Fruit fly (Drosophila melanogaster) whole organism, pupa: Measurements from ENCODE around the gene Dad1.

Experiments used
- CG10348 ChIP-seq: fragments of 200-800 bp; sonication (Bioruptor generic); IDR thresholded peaks from 2 replicates; pipeline ENCODE4 v1.3.6; 2022; ENCODE audit warnings: missing biosample characterization, missing genetic modification characterization
- CG12605 ChIP-seq: fragments of 200-800 bp; sonication (Bioruptor generic); IDR thresholded peaks from 2 replicates; pipeline ENCODE4 v1.3.6; 2022; ENCODE audit warnings: missing biosample characterization, missing genetic modification characterization
- CG13204 ChIP-seq: fragments of 200-800 bp; sonication (Bioruptor generic); optimal IDR thresholded peaks from 2 replicates; lab custom pipeline; 2018; ENCODE audit warnings: missing biosample characterization, mild to moderate bottlenecking, missing genetic modification characterization, moderate library complexity
- CG14655 ChIP-seq: fragments of 200-800 bp; sonication (Bioruptor generic); optimal IDR thresholded peaks from 3 replicates; lab custom pipeline; 2017; ENCODE audit warnings: mild to moderate bottlenecking, missing biosample characterization, missing genetic modification reagents, missing genetic modification characterization
- CG15710 ChIP-seq: fragments of 200-800 bp; sonication (Bioruptor generic); optimal IDR thresholded peaks from 2 replicates; lab custom pipeline; 2018; ENCODE audit warnings: missing biosample characterization, mild to moderate bottlenecking, missing genetic modification characterization, moderate library complexity
- CG17806 ChIP-seq: fragments of 200-800 bp; sonication (Bioruptor generic); optimal IDR thresholded peaks from 2 replicates; lab custom pipeline; 2018; ENCODE audit warnings: missing biosample characterization, mild to moderate bottlenecking, missing genetic modification characterization, moderate library complexity
- CG32121 ChIP-seq: fragments of 200-800 bp; sonication (Bioruptor generic); IDR thresholded peaks from 2 replicates; pipeline ENCODE4 v1.3.6; 2022; ENCODE audit warnings: missing biosample characterization, missing genetic modification characterization
- CG34367 ChIP-seq: fragments of 200-800 bp; sonication (Bioruptor generic); optimal IDR thresholded peaks from 2 replicates; lab custom pipeline; 2018; ENCODE audit warnings: missing biosample characterization, mild to moderate bottlenecking, missing genetic modification characterization
- CG4496 ChIP-seq: fragments of 200-800 bp; sonication (Bioruptor generic); IDR thresholded peaks from 3 replicates; pipeline ENCODE4 v1.3.6; 2022; ENCODE audit warnings: missing biosample characterization, missing genetic modification characterization
- CG8159 ChIP-seq: fragments of 200-800 bp; sonication (Bioruptor generic); optimal IDR thresholded peaks from 3 replicates; lab custom pipeline; 2018; ENCODE audit warnings: missing biosample characterization, mild to moderate bottlenecking, missing genetic modification characterization, moderate library complexity
- CG8301 ChIP-seq: fragments of 200-800 bp; sonication (Bioruptor generic); optimal IDR thresholded peaks from 2 replicates; lab custom pipeline; 2018; ENCODE audit warnings: missing biosample characterization, mild to moderate bottlenecking, missing genetic modification characterization
- CG9948 ChIP-seq: fragments of 200-800 bp; sonication (Bioruptor generic); optimal IDR thresholded peaks from 2 replicates; lab custom pipeline; 2018; ENCODE audit warnings: missing biosample characterization, mild to moderate bottlenecking, missing genetic modification characterization, moderate library complexity
- D1 ChIP-seq: fragments of 200-800 bp; sonication (Bioruptor generic); optimal IDR thresholded peaks from 2 replicates; lab custom pipeline; 2018; ENCODE audit warnings: missing biosample characterization, mild to moderate bottlenecking, missing genetic modification characterization, moderate library complexity
- EcR ChIP-seq: fragments of 200-800 bp; sonication (Bioruptor generic); optimal IDR thresholded peaks from 3 replicates; lab custom pipeline; 2019; ENCODE audit warnings: missing biosample characterization, missing genetic modification characterization, mild to moderate bottlenecking, moderate library complexity, missing genetic modification reagents
- Ets98B ChIP-seq: fragments of 200-800 bp; sonication (Bioruptor generic); IDR thresholded peaks from 2 replicates; pipeline ENCODE4 v1.3.6; 2022; ENCODE audit warnings: missing biosample characterization, missing genetic modification characterization
- Pif1A ChIP-seq: fragments of 200-800 bp; sonication (Bioruptor generic); optimal IDR thresholded peaks from 3 replicates; lab custom pipeline; 2016; ENCODE audit warnings: missing biosample characterization, missing genetic modification characterization
- Pif1B ChIP-seq: fragments of 200-800 bp; sonication (Bioruptor generic); optimal IDR thresholded peaks from 3 replicates; lab custom pipeline; 2016; ENCODE audit warnings: missing biosample characterization, missing genetic modification characterization
- Snoo ChIP-seq: fragments of 200-800 bp; sonication (Bioruptor generic); optimal IDR thresholded peaks from 3 replicates; lab custom pipeline; 2017; ENCODE audit warnings: missing biosample characterization, mild to moderate bottlenecking, missing genetic modification characterization, inconsistent platforms
- fd96Ca ChIP-seq: fragments of 200-800 bp; sonication (Bioruptor generic); IDR thresholded peaks from 3 replicates; pipeline ENCODE4 v1.3.6; 2022; ENCODE audit warnings: missing biosample characterization, missing genetic modification characterization
- gl ChIP-seq: fragments of 200-800 bp; sonication (Bioruptor generic); optimal IDR thresholded peaks from 2 replicates; lab custom pipeline; 2018; ENCODE audit warnings: missing biosample characterization, mild to moderate bottlenecking, missing genetic modification characterization
- rn ChIP-seq: fragments of 200-800 bp; sonication (Bioruptor generic); IDR thresholded peaks from 2 replicates; pipeline ENCODE4 v1.3.6; 2022; ENCODE audit warnings: missing biosample characterization, missing genetic modification characterization

The Dad1 gene

dm6 chr2L:8392298-8392697 is 8.4 kb upstream of the Dad1 start, which contains the start of gene CG42820:
TSS of gene CG42820 (minus strand) at chr2L:8392398.
- no peak for TF ChIP-seq D1
- TF ChIP-seq Ets98B (GFP tag; lab: Robert Waterston, UW): no peak
- TF ChIP-seq CG10348 (GFP tag; lab: Robert Waterston, UW): no peak
- no peak for TF ChIP-seq CG17806 (tag; lab: Kevin White, UChicago)
- no peak for TF ChIP-seq CG15710 (tag; lab: Kevin White, UChicago)
- no peak for TF ChIP-seq CG34367 (tag; lab: Kevin White, UChicago)
- no peak for TF ChIP-seq Snoo (tag; lab: Kevin White, UChicago)
- TF ChIP-seq CG13204 (GFP tag; lab: Kevin White, UChicago): no peak
- no peak for TF ChIP-seq fd96Ca (GFP tag; lab: Robert Waterston, UW)
- TF ChIP-seq CG9948: no peak
- TF ChIP-seq CG8301 (tag; lab: Kevin White, UChicago): no peak
- TF ChIP-seq Pif1A: no peak
- no peak for TF ChIP-seq rn (GFP tag; lab: Robert Waterston, UW)
- TF ChIP-seq CG32121 (GFP tag; lab: Robert Waterston, UW): no peak
- no peak for TF ChIP-seq Pif1B (GFP tag; lab: Kevin White, UChicago)
- no peak for TF ChIP-seq CG14655 (GFP tag; lab: Kevin White, UChicago)
- TF ChIP-seq gl (tag; lab: Kevin White, UChicago): no peak
- TF ChIP-seq CG8159 (tag; lab: Kevin White, UChicago): no peak

DNA sequence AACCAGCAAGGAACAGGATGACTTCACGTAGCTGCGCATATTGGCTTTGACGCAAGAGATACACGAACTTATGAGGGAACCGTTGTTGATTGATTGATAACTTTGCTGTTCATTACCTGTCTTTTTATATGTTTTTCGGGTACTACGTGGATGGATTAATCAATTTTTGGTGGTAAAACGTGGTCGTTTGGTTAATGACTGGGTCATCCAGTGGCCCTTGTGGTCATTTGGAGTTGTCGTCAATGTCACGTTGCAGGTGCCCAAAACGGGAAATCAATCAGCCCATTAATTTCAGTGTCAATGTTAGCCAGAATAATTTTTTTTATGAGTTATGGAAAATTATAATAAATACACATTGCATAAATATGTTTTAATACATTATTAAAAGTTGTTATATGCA is 5.3 kb upstream of the Dad1 start, which contains the start of gene CG42819:
CG42819 (minus strand) TSS at position 101 of the 400 bp plus-strand sequence.
- no peak for TF ChIP-seq CG8159 (tag; lab: Kevin White, UChicago)
- no peak for TF ChIP-seq D1
- no peak for TF ChIP-seq CG12605 (GFP tag; lab: Robert Waterston, UW)
- no peak for TF ChIP-seq Pif1A
- TF ChIP-seq Pif1B (GFP tag; lab: Kevin White, UChicago): no peak
- no peak for TF ChIP-seq CG10348 (GFP tag; lab: Robert Waterston, UW)
- TF ChIP-seq Snoo (tag; lab: Kevin White, UChicago): no peak
- TF ChIP-seq gl (tag; lab: Kevin White, UChicago): no peak
- no peak for TF ChIP-seq CG15710 (tag; lab: Kevin White, UChicago)
- TF ChIP-seq CG32121 (GFP tag; lab: Robert Waterston, UW): no peak
- TF ChIP-seq fd96Ca (GFP tag; lab: Robert Waterston, UW): no peak
- no peak for TF ChIP-seq rn (GFP tag; lab: Robert Waterston, UW)
- no peak for TF ChIP-seq EcR (GFP tag; lab: Kevin White, UChicago)

DNA sequence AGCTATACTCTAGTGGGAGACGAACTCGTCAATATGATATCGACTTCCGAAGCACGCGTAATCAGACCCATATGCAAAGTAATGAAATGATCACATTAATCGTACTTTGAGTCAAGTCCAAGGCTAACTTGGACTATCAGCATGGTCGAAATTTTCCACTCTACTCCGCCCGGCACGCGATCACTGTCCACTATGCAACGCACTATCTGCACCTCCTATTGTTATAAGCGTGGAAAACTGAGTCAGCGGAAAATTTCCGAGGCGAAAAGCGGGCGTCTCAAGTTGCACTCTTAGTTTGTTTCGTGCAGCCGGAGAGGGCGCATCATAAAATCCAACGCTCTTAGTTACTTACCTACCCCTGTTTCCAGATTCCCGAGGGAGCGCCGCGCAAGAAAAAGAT is 1.9 kb upstream of the Dad1 start:
- no peak for TF ChIP-seq CG32121 (GFP tag; lab: Robert Waterston, UW)
- no peak for TF ChIP-seq CG15710 (tag; lab: Kevin White, UChicago)
- no peak for TF ChIP-seq Ets98B (GFP tag; lab: Robert Waterston, UW)
- TF ChIP-seq Pif1B (GFP tag; lab: Kevin White, UChicago): no peak
- no peak for TF ChIP-seq rn (GFP tag; lab: Robert Waterston, UW)
- TF ChIP-seq CG34367 (tag; lab: Kevin White, UChicago): no peak
- TF ChIP-seq fd96Ca (GFP tag; lab: Robert Waterston, UW): no peak

DNA sequence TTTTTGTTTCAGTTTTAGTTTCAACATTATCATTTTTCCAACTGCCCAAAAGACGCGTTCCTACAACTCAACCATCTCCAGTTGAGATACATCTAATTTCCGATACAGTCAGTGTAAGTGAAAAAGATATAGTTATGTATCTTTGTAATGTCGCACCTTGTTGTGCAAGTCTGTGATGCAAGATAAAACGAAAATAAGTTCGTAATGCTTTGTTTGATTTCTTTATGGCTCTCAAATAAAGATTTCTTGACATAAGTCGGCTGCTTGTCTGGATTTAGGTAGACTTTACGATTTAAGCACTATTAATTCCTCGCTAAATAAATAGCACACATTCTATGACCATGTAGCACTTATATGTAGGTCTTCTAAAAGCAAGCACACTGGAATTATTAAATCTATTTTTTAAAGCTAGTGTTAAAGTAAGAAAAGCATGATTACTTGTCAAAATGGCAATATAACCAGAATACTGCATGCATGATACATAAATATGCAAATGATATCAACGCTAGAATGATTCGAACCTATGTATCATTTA is 1.1 kb upstream of the Dad1 start:
- TF ChIP-seq CG34367 (tag; lab: Kevin White, UChicago): no peak
- TF ChIP-seq D1: no peak
- TF ChIP-seq CG8301 (tag; lab: Kevin White, UChicago): no peak
- TF ChIP-seq Snoo (tag; lab: Kevin White, UChicago): no peak
- no peak for TF ChIP-seq CG8159 (tag; lab: Kevin White, UChicago)
- no peak for TF ChIP-seq CG10348 (GFP tag; lab: Robert Waterston, UW)
- no peak for TF ChIP-seq rn (GFP tag; lab: Robert Waterston, UW)
- no peak for TF ChIP-seq CG32121 (GFP tag; lab: Robert Waterston, UW)
- TF ChIP-seq Pif1A: no peak
- no peak for TF ChIP-seq CG14655 (GFP tag; lab: Kevin White, UChicago)
- TF ChIP-seq EcR (GFP tag; lab: Kevin White, UChicago): no peak
- TF ChIP-seq CG9948: no peak
- TF ChIP-seq CG12605 (GFP tag; lab: Robert Waterston, UW): no peak

DNA sequence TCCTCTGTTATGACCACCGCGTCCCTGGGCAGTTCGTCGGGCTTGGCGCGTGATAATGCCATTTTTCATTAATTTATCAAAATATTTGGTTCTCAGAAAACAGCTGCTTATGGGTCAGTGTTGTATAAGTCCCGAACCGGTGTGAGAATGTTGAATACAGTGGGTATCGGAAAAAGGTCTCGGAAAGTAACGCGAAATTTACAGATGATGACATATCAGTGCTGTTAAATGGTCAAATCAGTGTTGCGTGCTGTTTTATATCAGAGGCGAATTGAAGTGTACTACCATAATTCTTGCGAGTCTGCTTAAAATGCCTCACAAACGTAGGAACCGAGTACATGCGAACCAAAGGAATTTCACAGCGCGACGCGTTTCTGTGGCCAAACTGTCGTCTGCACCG is 1.3 kb downstream of the Dad1 start, which contains the start of the genes CG13392 and Rcd4:
CG13392 (minus strand) TSS at position 162 of the 400 bp plus-strand sequence.
Rcd4 (plus strand) TSS at position 216 of the 400 bp plus-strand sequence.
- peak; percentile 80 for TF ChIP-seq CG4496 (GFP tag; lab: Robert Waterston, UW)
- peak; percentile 67 for TF ChIP-seq Snoo (tag; lab: Kevin White, UChicago)
- peak; percentile 34 for TF ChIP-seq CG17806 (tag; lab: Kevin White, UChicago)
- TF ChIP-seq CG8301 (tag; lab: Kevin White, UChicago): peak; percentile 17
- TF ChIP-seq Ets98B (GFP tag; lab: Robert Waterston, UW): peak; percentile 66
- no peak; the same call in 2 of the 3 replicates for TF ChIP-seq fd96Ca (GFP tag; lab: Robert Waterston, UW)
- TF ChIP-seq CG10348 (GFP tag; lab: Robert Waterston, UW): no peak
- TF ChIP-seq CG12605 (GFP tag; lab: Robert Waterston, UW): no peak
- peak; percentile 0 for TF ChIP-seq EcR (GFP tag; lab: Kevin White, UChicago)
- no peak for TF ChIP-seq CG13204 (GFP tag; lab: Kevin White, UChicago)
- peak; percentile 37 for TF ChIP-seq CG15710 (tag; lab: Kevin White, UChicago)
- peak; percentile 7 for TF ChIP-seq CG34367 (tag; lab: Kevin White, UChicago)
- peak; percentile 48 for TF ChIP-seq Pif1A
- TF ChIP-seq CG32121 (GFP tag; lab: Robert Waterston, UW): no peak
- TF ChIP-seq CG9948: no peak
- peak; percentile 15; the same call in 1 of the 2 replicates for TF ChIP-seq rn (GFP tag; lab: Robert Waterston, UW)
- peak; percentile 44 for TF ChIP-seq gl (tag; lab: Kevin White, UChicago)
- peak; percentile 25 for TF ChIP-seq CG14655 (GFP tag; lab: Kevin White, UChicago)
- TF ChIP-seq Pif1B (GFP tag; lab: Kevin White, UChicago): peak; percentile 34
- TF ChIP-seq D1: no peak
- TF ChIP-seq CG8159 (tag; lab: Kevin White, UChicago): peak; percentile 47
